Worm (Caenorhabditis elegans) whole organism, late embryonic: Measurements from ENCODE around the gene srh-219.

ENCODE experiments used
- C08G9.2 ChIP-seq: sonication (generic microtip); optimal IDR thresholded peaks from 2 replicates; lab custom pipeline; 2016; ENCODE audit warnings: mild to moderate bottlenecking, missing genetic modification characterization, moderate library complexity, missing compliant biosample characterization
- F13H6.1 ChIP-seq: sonication (generic microtip); optimal IDR thresholded peaks from 2 replicates; lab custom pipeline; 2016; ENCODE audit warnings: missing genetic modification characterization, missing compliant biosample characterization
- K02D7.2 ChIP-seq: sonication (generic microtip); optimal IDR thresholded peaks from 2 replicates; lab custom pipeline; 2017; ENCODE audit warnings: mild to moderate bottlenecking, missing genetic modification characterization, missing compliant biosample characterization
- ceh-14 ChIP-seq: sonication (generic microtip); optimal IDR thresholded peaks from 2 replicates; lab custom pipeline; 2016; ENCODE audit warnings: missing genotype, missing genetic modification characterization, missing compliant biosample characterization
- ceh-19 ChIP-seq: fragments of 200-800 bp; sonication (Bioruptor generic); optimal IDR thresholded peaks from 2 replicates; lab custom pipeline; 2018; ENCODE audit warnings: mild to moderate bottlenecking, missing genetic modification characterization, missing compliant biosample characterization
- ceh-2 ChIP-seq: sonication (generic microtip); optimal IDR thresholded peaks from 2 replicates; lab custom pipeline; 2016; ENCODE audit warnings: missing genotype, missing genetic modification characterization, missing compliant biosample characterization
- ceh-31 ChIP-seq: sonication (generic microtip); optimal IDR thresholded peaks from 2 replicates; lab custom pipeline; 2016; ENCODE audit warnings: missing genetic modification characterization, missing compliant biosample characterization
- ceh-34 ChIP-seq: sonication (generic microtip); optimal IDR thresholded peaks from 2 replicates; lab custom pipeline; 2016; ENCODE audit warnings: mild to moderate bottlenecking, missing genetic modification characterization, missing compliant biosample characterization
- ceh-6 ChIP-seq: fragments of 200-800 bp; sonication (Bioruptor generic); optimal IDR thresholded peaks from 2 replicates; lab custom pipeline; 2018; ENCODE audit warnings: mild to moderate bottlenecking, missing genetic modification characterization, missing compliant biosample characterization
- ceh-9 ChIP-seq: sonication (generic microtip); optimal IDR thresholded peaks from 2 replicates; lab custom pipeline; 2016; ENCODE audit warnings: mild to moderate bottlenecking, missing genetic modification characterization, inconsistent platforms, missing compliant biosample characterization
- che-1 ChIP-seq: sonication (generic microtip); optimal IDR thresholded peaks from 2 replicates; lab custom pipeline; 2016; ENCODE audit warnings: mild to moderate bottlenecking, missing genetic modification characterization, missing compliant biosample characterization
- dve-1 ChIP-seq: sonication (generic microtip); optimal IDR thresholded peaks from 2 replicates; lab custom pipeline; 2017; ENCODE audit warnings: antibody characterized with exemption, mild to moderate bottlenecking, missing genetic modification characterization, missing compliant biosample characterization
- elt-4 ChIP-seq: sonication (generic microtip); optimal IDR thresholded peaks from 2 replicates; lab custom pipeline; 2016; ENCODE audit warnings: missing genetic modification characterization, missing compliant biosample characterization
- fkh-6 ChIP-seq: sonication (generic microtip); optimal IDR thresholded peaks from 2 replicates; lab custom pipeline; 2016; ENCODE audit warnings: missing genetic modification characterization, missing compliant biosample characterization
- hlh-13 ChIP-seq: fragments of 200-800 bp; sonication (Bioruptor generic); optimal IDR thresholded peaks from 2 replicates; lab custom pipeline; 2018; ENCODE audit warnings: mild to moderate bottlenecking, missing genetic modification characterization, missing compliant biosample characterization
- hlh-15 ChIP-seq: sonication (generic microtip); optimal IDR thresholded peaks from 2 replicates; lab custom pipeline; 2016; ENCODE audit warnings: missing genetic modification characterization, missing compliant biosample characterization
- hlh-30 ChIP-seq: sonication (generic microtip); optimal IDR thresholded peaks from 2 replicates; lab custom pipeline; 2017; ENCODE audit warnings: antibody characterized with exemption, missing genetic modification characterization, missing compliant biosample characterization; ENCODE audit not compliant: insufficient read depth
- lim-6 ChIP-seq: sonication (generic microtip); optimal IDR thresholded peaks from 2 replicates; lab custom pipeline; 2016; ENCODE audit warnings: missing genetic modification characterization, missing compliant biosample characterization
- madf-2 ChIP-seq: sonication (generic microtip); optimal IDR thresholded peaks from 2 replicates; lab custom pipeline; 2017; ENCODE audit warnings: missing genetic modification characterization, missing compliant biosample characterization
- nfya-1 ChIP-seq: sonication (generic microtip); optimal IDR thresholded peaks from 2 replicates; lab custom pipeline; 2017; ENCODE audit warnings: missing genetic modification characterization, mild to moderate bottlenecking, missing compliant biosample characterization, antibody characterized with exemption, moderate library complexity
- nhr-11 ChIP-seq: fragments of 150-350 bp; optimal IDR thresholded peaks from 2 replicates; lab custom pipeline; 2014; ENCODE audit warnings: missing biosample characterization, missing genetic modification characterization
- npax-4 ChIP-seq: sonication (generic microtip); optimal IDR thresholded peaks from 2 replicates; lab custom pipeline; 2016; ENCODE audit warnings: missing genetic modification characterization, missing compliant biosample characterization
- odd-2 ChIP-seq: sonication (generic microtip); optimal IDR thresholded peaks from 2 replicates; lab custom pipeline; 2017; ENCODE audit warnings: antibody characterized with exemption, mild to moderate bottlenecking, missing genetic modification characterization, missing compliant biosample characterization
- pha-2 ChIP-seq: sonication (generic microtip); optimal IDR thresholded peaks from 2 replicates; lab custom pipeline; 2017; ENCODE audit warnings: mild to moderate bottlenecking, missing genetic modification characterization, missing compliant biosample characterization
- pqm-1 ChIP-seq: sonication (generic microtip); optimal IDR thresholded peaks from 2 replicates; lab custom pipeline; 2016; ENCODE audit warnings: missing genetic modification characterization, missing compliant biosample characterization
- ref-2 ChIP-seq: sonication (generic microtip); optimal IDR thresholded peaks from 2 replicates; lab custom pipeline; 2016; ENCODE audit warnings: missing genetic modification characterization, missing compliant biosample characterization
- rnt-1 ChIP-seq: sonication (generic microtip); optimal IDR thresholded peaks from 2 replicates; lab custom pipeline; 2016; ENCODE audit warnings: missing genetic modification characterization, missing compliant biosample characterization
- sdc-2 ChIP-seq: sonication (generic microtip); optimal IDR thresholded peaks from 2 replicates; lab custom pipeline; 2016; ENCODE audit warnings: missing genotype, missing genetic modification characterization, missing compliant biosample characterization
- syd-9 ChIP-seq: sonication (generic microtip); optimal IDR thresholded peaks from 2 replicates; lab custom pipeline; 2016; ENCODE audit warnings: mild to moderate bottlenecking, missing genetic modification characterization, moderate library complexity, missing compliant biosample characterization
- tbx-2 ChIP-seq: sonication (generic microtip); optimal IDR thresholded peaks from 2 replicates; lab custom pipeline; 2016; ENCODE audit warnings: missing genetic modification characterization, missing compliant biosample characterization
- unc-3 ChIP-seq, 2 experiments: fragments of 200-800 bp in 1 of 2; sonication (Bioruptor generic) in 1 of 2; sonication (generic microtip) in 1 of 2; conservative IDR thresholded peaks in 1 of 2; optimal IDR thresholded peaks in 1 of 2; 2 replicates each; pipeline versions ENCODE4 v1.3.6 to Lab custom; 2016 to 2022; ENCODE audit warnings: missing compliant biosample characterization in 2 of 2, missing genetic modification characterization in 2 of 2, missing genetic modification reagents in 1 of 2
- unc-86 ChIP-seq: sonication (generic microtip); optimal IDR thresholded peaks from 2 replicates; lab custom pipeline; 2016; ENCODE audit warnings: missing genetic modification characterization, missing compliant biosample characterization

Gene srh-219

DNA sequence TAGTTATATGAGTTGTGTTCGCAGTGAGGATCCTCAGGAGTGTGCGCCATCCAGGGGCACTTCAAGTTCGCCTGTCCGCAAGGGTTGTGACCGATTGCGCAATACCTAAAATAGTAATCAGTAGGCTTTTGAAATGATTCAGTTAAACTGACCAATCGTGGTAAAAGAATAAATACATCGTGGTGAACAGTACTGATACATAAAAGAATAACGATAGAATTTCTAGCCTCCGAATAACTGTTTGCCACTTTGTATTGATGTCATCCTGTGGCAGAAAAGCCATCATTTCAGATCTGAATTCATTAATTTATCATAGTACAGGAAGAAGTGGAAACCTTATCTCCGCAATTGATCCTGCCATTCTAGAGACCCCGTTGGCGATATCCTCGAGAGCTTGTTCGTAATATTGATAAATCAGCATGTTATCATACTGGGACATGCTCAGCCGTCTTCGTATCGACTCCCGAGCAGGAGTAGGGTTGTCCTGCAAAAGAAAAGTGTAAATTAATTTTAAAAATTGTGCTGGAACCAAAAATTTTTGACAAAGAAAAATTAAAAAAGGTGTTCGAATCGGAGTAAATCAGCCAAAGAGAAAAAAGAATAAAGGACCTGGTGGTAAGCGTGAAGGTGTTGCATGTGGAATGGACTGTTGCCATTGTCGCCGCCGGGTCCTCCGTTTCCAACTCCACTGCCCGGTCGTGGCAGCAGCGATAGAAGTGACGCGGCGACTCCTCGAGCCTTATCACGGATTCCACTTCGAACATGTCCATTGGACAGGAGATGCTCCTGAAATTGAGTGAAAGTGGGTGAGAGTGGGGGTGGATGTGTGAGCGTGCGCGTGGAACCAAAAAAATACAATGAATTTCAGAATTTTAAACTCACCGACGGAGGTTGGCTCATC lies 17.8 kb downstream of the srh-219 start:
- TF ChIP-seq ref-2 (tag; lab: Kevin White, UChicago) (no peak), nfya-1 (tag; lab: Kevin White, UChicago) (no peak), hlh-30 (no peak)

DNA sequence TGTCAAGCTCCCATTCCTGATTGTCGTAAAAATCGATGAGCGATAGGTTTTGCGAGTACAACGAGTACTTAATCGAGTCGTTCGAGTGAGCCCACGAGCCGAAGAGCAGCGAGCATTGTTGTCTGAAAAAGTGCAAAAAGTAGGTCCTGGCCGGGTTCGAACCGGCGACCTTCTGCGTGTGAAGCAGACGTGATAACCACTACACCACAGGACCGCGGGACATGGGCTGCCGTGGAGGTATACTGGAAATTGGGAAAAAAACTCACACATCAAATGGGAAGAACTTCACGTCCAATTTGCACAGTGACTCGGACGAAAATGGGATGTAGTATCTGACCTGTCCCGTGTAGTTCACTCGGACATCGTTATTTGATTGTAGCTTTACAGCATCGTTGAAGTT lies 20.1 kb downstream of the srh-219 start:
- TF ChIP-seq C08G9.2 (tag; lab: Kevin White, UChicago) (no peak), ceh-6 (peak; percentile 21)

DNA sequence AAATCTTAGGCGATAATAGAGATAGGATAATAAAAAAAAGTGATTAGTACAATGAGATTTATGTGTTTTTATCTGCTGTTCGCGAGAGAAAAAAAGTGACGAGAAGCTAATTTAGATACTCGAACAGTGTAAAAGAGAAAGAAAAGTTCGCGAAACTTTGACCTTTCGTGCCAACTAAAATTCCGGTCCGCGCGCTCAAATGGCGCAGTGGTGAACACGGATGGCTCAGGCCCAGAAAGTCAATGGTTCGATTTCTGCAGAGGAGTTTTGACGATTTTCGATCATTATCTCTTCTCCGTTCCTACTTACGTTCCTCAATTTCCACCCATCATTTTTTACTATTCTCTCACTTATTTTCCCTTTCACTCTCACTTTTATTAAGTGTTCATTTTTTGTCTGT lies 21.2 kb downstream of the srh-219 start:
- no peak for TF ChIP-seq ceh-9 (tag; lab: Kevin White, UChicago)

DNA sequence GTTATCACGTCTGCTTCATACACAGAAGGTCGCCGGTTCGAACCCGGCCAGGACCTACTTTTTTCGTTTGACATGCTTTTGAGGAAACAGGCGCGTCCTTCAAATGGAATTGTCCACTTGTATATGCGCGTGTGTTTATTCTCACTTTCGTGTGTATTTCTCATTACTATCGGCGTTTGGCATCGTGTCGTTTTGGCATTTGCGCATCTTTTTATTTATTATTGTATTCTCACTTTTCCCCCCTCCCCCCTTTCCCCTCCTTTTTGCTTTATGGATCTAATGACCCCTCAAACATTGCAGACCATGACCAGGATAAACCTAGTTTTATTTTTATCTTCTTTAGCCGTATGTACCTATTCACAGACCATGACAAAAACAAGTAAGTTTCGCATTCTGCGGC lies 22.1 kb downstream of the srh-219 start, which contains the start of gene F21A3.3:
Gene F21A3.3, plus strand, starts transcription at position 301 of the 400 bp plus-strand sequence.
- TF ChIP-seq madf-2 (no peak), sdc-2 (tag; lab: Kevin White, UChicago) (no peak), npax-4 (no peak), hlh-30 (no peak), tbx-2 (tag; lab: Kevin White, UChicago) (no peak), ceh-14 (tag; lab: Kevin White, UChicago) (no peak), elt-4 (tag; lab: Kevin White, UChicago) (no peak), rnt-1 (tag; lab: Kevin White, UChicago) (no peak), ceh-19 (GFP tag; lab: Kevin White, UChicago) (no peak), odd-2 (no peak), hlh-15 (tag; lab: Kevin White, UChicago) (no peak), che-1 (tag; lab: Kevin White, UChicago) (no peak), F13H6.1 (no peak), hlh-13 (no peak), pqm-1 (tag; lab: Kevin White, UChicago) (no peak), ceh-34 (tag; lab: Kevin White, UChicago) (no peak), unc-86 (tag; lab: Kevin White, UChicago) (no peak), syd-9 (tag; lab: Kevin White, UChicago) (no peak), fkh-6 (tag; lab: Kevin White, UChicago) (no peak), K02D7.2 (no peak)

DNA sequence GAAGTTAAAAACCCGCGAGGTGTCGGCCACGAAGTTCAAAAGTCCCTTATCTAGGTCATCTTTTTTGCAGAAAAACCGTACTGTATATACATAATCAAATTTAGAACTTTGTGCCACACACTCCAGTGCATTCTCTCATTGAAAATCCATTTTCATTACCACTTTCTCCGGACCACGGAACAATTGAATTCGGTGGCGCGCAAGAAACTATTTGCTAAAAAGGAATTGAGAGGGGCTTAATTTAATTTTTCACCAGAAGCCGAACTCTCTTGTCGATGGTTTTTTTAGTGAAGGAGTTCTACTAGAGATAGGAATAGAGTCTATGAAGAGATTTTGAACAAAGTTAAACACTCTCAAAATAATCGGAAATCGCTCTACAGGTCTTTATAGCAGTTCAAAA lies 24.6 kb downstream of the srh-219 start:
- no peak for TF ChIP-seq pha-2 (tag; lab: Kevin White, UChicago)
- TF ChIP-seq ceh-31 (tag; lab: Kevin White, UChicago): peak; percentile 2
- TF ChIP-seq nhr-11: no peak
- TF ChIP-seq hlh-30: no peak
- no peak for TF ChIP-seq pqm-1 (tag; lab: Kevin White, UChicago)
- no peak for TF ChIP-seq dve-1 (tag; lab: Kevin White, UChicago)
- TF ChIP-seq lim-6 (tag; lab: Kevin White, UChicago): no peak

DNA sequence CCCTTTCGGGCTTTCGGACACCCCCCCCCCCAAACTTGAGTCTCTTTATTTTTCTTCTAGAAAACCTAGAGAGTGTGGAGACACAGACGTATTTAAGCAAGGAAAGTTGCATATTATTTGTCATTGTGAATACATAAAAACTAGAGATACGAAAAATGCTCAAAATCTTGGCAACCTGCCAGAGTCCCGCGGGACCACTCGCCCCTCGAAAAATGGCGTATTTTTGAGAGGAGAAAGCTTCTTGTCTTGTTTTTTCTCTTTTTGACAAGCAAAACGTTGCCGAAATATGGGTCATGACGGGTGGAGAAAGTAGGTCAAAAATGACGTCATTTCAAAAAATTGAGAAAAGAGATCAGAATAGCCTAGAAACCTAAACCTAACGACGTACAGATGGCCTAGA lies 25.1 kb downstream of the srh-219 start:
- no peak for TF ChIP-seq ceh-2 (tag; lab: Kevin White, UChicago)
- no peak for TF ChIP-seq dve-1 (tag; lab: Kevin White, UChicago)
- no peak for TF ChIP-seq unc-3 (GFP tag; conservative IDR thresholded peaks at IDR 0.05; lab: Robert Waterston, UW)
- peak; percentile 3 for TF ChIP-seq unc-3 (tag; optimal IDR thresholded peaks at IDR 0.05; lab: Kevin White, UChicago)
